Worm (Caenorhabditis elegans) whole organism, L1 larva: Measurements from ENCODE around the gene cwf-19L2.

Experiments
- C16A3.4 ChIP-seq: fragments of 150-350 bp; optimal IDR thresholded peaks from 2 replicates; lab custom pipeline; 2014; ENCODE audit warnings: missing biosample characterization, missing genetic modification characterization
- Y116A8C.19 ChIP-seq: sonication (generic microtip); optimal IDR thresholded peaks from 2 replicates; lab custom pipeline; 2016; ENCODE audit warnings: missing compliant biosample characterization, missing genetic modification characterization, borderline replicate concordance
- ama-1 ChIP-seq: fragments of 150-350 bp; optimal IDR thresholded peaks from 2 replicates; lab custom pipeline; 2014
- blmp-1 ChIP-seq: fragments of 150-350 bp; optimal IDR thresholded peaks from 2 replicates; lab custom pipeline; 2014; ENCODE audit warnings: missing biosample characterization, missing genetic modification characterization
- ceh-82 ChIP-seq, 3 experiments: fragments of 150-350 bp in 1 of 3; sonication (generic microtip) in 2 of 3; optimal IDR thresholded peaks; 2 replicates each; lab custom pipeline; 2014 to 2017; ENCODE audit warnings: missing biosample characterization in 3 of 3, missing genetic modification characterization in 3 of 3
- ceh-88 ChIP-seq: fragments of 200-800 bp; sonication (Bioruptor generic); IDR thresholded peaks from 2 replicates; pipeline ENCODE4 v1.3.6; 2022; ENCODE audit warnings: missing genetic modification characterization, missing compliant biosample characterization
- ceh-90 ChIP-seq: sonication (generic microtip); optimal IDR thresholded peaks from 2 replicates; lab custom pipeline; 2016; ENCODE audit warnings: missing genetic modification characterization, missing compliant biosample characterization
- ces-1 ChIP-seq: fragments of 150-350 bp; optimal IDR thresholded peaks from 2 replicates; lab custom pipeline; 2014; ENCODE audit warnings: missing biosample characterization, missing genetic modification reagents, missing genetic modification characterization
- dpl-1 ChIP-seq, 3 experiments: fragments of 150-350 bp in 2 of 3; sonication (generic microtip) in 1 of 3; optimal IDR thresholded peaks; 2 replicates each; lab custom pipeline; 2014 to 2017; ENCODE audit warnings: missing biosample characterization in 3 of 3, missing genetic modification characterization in 3 of 3, missing genetic modification reagents in 3 of 3
- dsc-1 ChIP-seq: sonication (generic microtip); optimal IDR thresholded peaks from 2 replicates; lab custom pipeline; 2016; ENCODE audit warnings: mild to moderate bottlenecking, missing genetic modification characterization, missing compliant biosample characterization
- efl-1 ChIP-seq, 4 experiments: fragments of 150-350 bp; optimal IDR thresholded peaks in 3 of 4; peaks in 1 of 4; 1 replicate in 1 of 4; 2 replicates in 3 of 4; lab custom pipeline; 2014; ENCODE audit warnings: missing biosample characterization in 2 of 4, missing genetic modification characterization in 2 of 4, missing genetic modification reagents in 2 of 4
- efl-3 ChIP-seq: fragments of 200-800 bp; sonication (Bioruptor generic); optimal IDR thresholded peaks from 2 replicates; lab custom pipeline; 2018; ENCODE audit warnings: mild to moderate bottlenecking, missing genetic modification characterization, missing compliant biosample characterization
- egl-27 ChIP-seq, 2 experiments: fragments of 150-350 bp in 1 of 2; sonication (generic microtip); optimal IDR thresholded peaks; 3 replicates each; lab custom pipeline; 2017 to 2018; ENCODE audit warnings: missing biosample characterization in 2 of 2, missing genetic modification characterization in 2 of 2, missing genetic modification reagents in 2 of 2
- elt-3 ChIP-seq, 6 experiments: fragments of 150-350 bp in 1 of 6; sonication (generic microtip); optimal IDR thresholded peaks; 2 replicates each; lab custom pipeline; 2017 to 2018; ENCODE audit warnings: missing biosample characterization in 6 of 6, missing genetic modification characterization in 6 of 6, inconsistent platforms in 1 of 6
- ets-5 ChIP-seq: fragments of 200-800 bp; sonication (Bioruptor generic); IDR thresholded peaks from 2 replicates; pipeline ENCODE4 v1.3.6; 2022; ENCODE audit warnings: missing genetic modification characterization, missing compliant biosample characterization
- fkh-10 ChIP-seq: sonication (generic microtip); optimal IDR thresholded peaks from 2 replicates; lab custom pipeline; 2017; ENCODE audit warnings: missing biosample characterization, missing genetic modification reagents, missing genetic modification characterization
- fkh-4 ChIP-seq: sonication (generic microtip); optimal IDR thresholded peaks from 2 replicates; lab custom pipeline; 2016; ENCODE audit warnings: missing compliant biosample characterization, missing genetic modification characterization, borderline replicate concordance
- grh-1 ChIP-seq: fragments of 200-800 bp; sonication (Bioruptor generic); IDR thresholded peaks from 2 replicates; pipeline ENCODE4 v1.3.6; 2022; ENCODE audit warnings: missing genetic modification reagents, missing genetic modification characterization, missing compliant biosample characterization
- hlh-17 ChIP-seq: fragments of 200-800 bp; sonication (Bioruptor generic); optimal IDR thresholded peaks from 2 replicates; lab custom pipeline; 2018; ENCODE audit warnings: missing genetic modification characterization, mild to moderate bottlenecking, missing compliant biosample characterization, moderate library complexity, borderline replicate concordance
- lin-13 ChIP-seq: fragments of 150-350 bp; optimal IDR thresholded peaks from 2 replicates; lab custom pipeline; 2014; ENCODE audit warnings: missing biosample characterization, missing genetic modification reagents, missing genetic modification characterization
- lin-14 ChIP-seq: fragments of 200-800 bp; sonication (Bioruptor generic); optimal IDR thresholded peaks from 2 replicates; lab custom pipeline; 2018; ENCODE audit warnings: mild to moderate bottlenecking, missing genetic modification characterization, moderate library complexity, missing compliant biosample characterization
- lin-35 ChIP-seq, 2 experiments: fragments of 150-350 bp; optimal IDR thresholded peaks; 2 replicates each; lab custom pipeline; 2014; ENCODE audit warnings: missing biosample characterization in 2 of 2, missing genetic modification characterization in 2 of 2, missing genetic modification reagents in 2 of 2
- lsy-2 ChIP-seq, 2 experiments: fragments of 150-350 bp; optimal IDR thresholded peaks; 2 replicates each; lab custom pipeline; 2014; ENCODE audit warnings: missing biosample characterization in 2 of 2, missing genetic modification characterization in 2 of 2
- mdl-1 ChIP-seq, 2 experiments: fragments of 150-350 bp; optimal IDR thresholded peaks; 2 replicates each; lab custom pipeline; 2014 to 2017; ENCODE audit warnings: missing biosample characterization in 2 of 2, missing genetic modification characterization in 2 of 2, inconsistent platforms in 1 of 2
- mep-1 ChIP-seq: fragments of 150-350 bp; optimal IDR thresholded peaks from 2 replicates; lab custom pipeline; 2014; ENCODE audit warnings: missing biosample characterization, missing genetic modification characterization
- nhr-12 ChIP-seq: sonication (generic microtip); optimal IDR thresholded peaks from 2 replicates; lab custom pipeline; 2017; ENCODE audit warnings: missing biosample characterization, missing genetic modification characterization
- nhr-19 ChIP-seq: fragments of 200-800 bp; sonication (Bioruptor generic); conservative IDR thresholded peaks from 2 replicates; pipeline ENCODE4 v1.3.6; 2022; ENCODE audit warnings: missing genetic modification characterization, missing compliant biosample characterization
- nhr-20 ChIP-seq: sonication (generic microtip); optimal IDR thresholded peaks from 2 replicates; lab custom pipeline; 2016; ENCODE audit warnings: mild to moderate bottlenecking, missing genetic modification characterization, missing compliant biosample characterization
- nhr-71 ChIP-seq: sonication (generic microtip); optimal IDR thresholded peaks from 2 replicates; lab custom pipeline; 2016; ENCODE audit warnings: mild to moderate bottlenecking, missing genetic modification characterization, moderate library complexity, missing compliant biosample characterization
- nhr-85 ChIP-seq: sonication (generic microtip); peaks from one replicate; lab custom pipeline; 2016; ENCODE audit warnings: missing genetic modification characterization, inconsistent platforms, missing compliant biosample characterization
- nhr-90 ChIP-seq: sonication (generic microtip); optimal IDR thresholded peaks from 2 replicates; lab custom pipeline; 2016; ENCODE audit warnings: mild to moderate bottlenecking, missing genetic modification characterization, missing compliant biosample characterization; ENCODE audit not compliant: poor library complexity
- pag-3 ChIP-seq: sonication (generic microtip); optimal IDR thresholded peaks from 2 replicates; lab custom pipeline; 2017; ENCODE audit warnings: missing genetic modification characterization, mild to moderate bottlenecking, missing compliant biosample characterization, antibody characterized with exemption, borderline replicate concordance; ENCODE audit not compliant: insufficient read depth
- rnt-1 ChIP-seq: sonication (generic microtip); optimal IDR thresholded peaks from 2 replicates; lab custom pipeline; 2016; ENCODE audit warnings: mild to moderate bottlenecking, missing genetic modification characterization, moderate library complexity, missing compliant biosample characterization
- skn-1 ChIP-seq: fragments of 150-350 bp; optimal IDR thresholded peaks from 2 replicates; lab custom pipeline; 2014; ENCODE audit warnings: missing biosample characterization, missing genetic modification characterization
- snu-23 ChIP-seq: sonication (generic microtip); optimal IDR thresholded peaks from 2 replicates; lab custom pipeline; 2016; ENCODE audit warnings: missing genetic modification characterization, missing compliant biosample characterization
- sup-37 ChIP-seq: fragments of 200-800 bp; sonication (Bioruptor generic); optimal IDR thresholded peaks from 2 replicates; lab custom pipeline; 2018; ENCODE audit warnings: mild to moderate bottlenecking, missing genetic modification characterization, missing compliant biosample characterization
- tbx-2 ChIP-seq: sonication (generic microtip); optimal IDR thresholded peaks from 2 replicates; lab custom pipeline; 2016; ENCODE audit warnings: missing genetic modification characterization, missing compliant biosample characterization
- tlp-1 ChIP-seq: fragments of 150-350 bp; optimal IDR thresholded peaks from 2 replicates; lab custom pipeline; 2014; ENCODE audit warnings: missing biosample characterization, missing genetic modification characterization
- unc-62 ChIP-seq: fragments of 150-350 bp; optimal IDR thresholded peaks from 2 replicates; lab custom pipeline; 2014; ENCODE audit warnings: missing biosample characterization, missing genetic modification reagents, missing genetic modification characterization
- unc-86 ChIP-seq: sonication (generic microtip); optimal IDR thresholded peaks from 2 replicates; lab custom pipeline; 2016; ENCODE audit warnings: missing genetic modification characterization, missing compliant biosample characterization
- unc-98 ChIP-seq: fragments of 200-800 bp; sonication (Bioruptor generic); IDR thresholded peaks from 2 replicates; pipeline ENCODE4 v1.3.6; 2022; ENCODE audit warnings: missing genetic modification characterization, missing compliant biosample characterization
- zag-1 ChIP-seq: fragments of 150-350 bp; optimal IDR thresholded peaks from 2 replicates; lab custom pipeline; 2014; ENCODE audit warnings: missing biosample characterization, missing genetic modification characterization
- zip-4 ChIP-seq: fragments of 200-800 bp; sonication (Bioruptor generic); optimal IDR thresholded peaks from 2 replicates; lab custom pipeline; 2018; ENCODE audit warnings: mild to moderate bottlenecking, missing genetic modification characterization, moderate library complexity, missing compliant biosample characterization

Gene cwf-19L2

DNA sequence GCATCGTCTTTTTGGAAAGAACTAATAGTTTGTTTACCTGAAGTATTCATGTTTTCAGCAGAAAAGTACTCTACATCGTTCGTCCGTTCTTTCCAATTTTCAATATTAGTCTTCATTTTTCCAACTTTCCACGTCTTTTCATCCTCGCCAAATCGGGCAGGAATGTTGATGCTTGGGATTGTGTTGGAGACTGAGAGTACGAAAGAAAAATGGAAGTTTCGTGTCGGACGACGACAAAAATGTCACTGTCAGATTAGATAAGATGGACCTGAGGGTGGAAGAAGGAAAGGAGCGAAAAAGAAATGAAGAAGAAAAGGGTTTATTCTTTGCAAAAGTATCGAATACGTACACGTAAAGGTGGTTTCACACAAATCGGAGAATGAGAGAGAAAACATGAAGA, 4.6 kb downstream of the cwf-19L2 start (continued):
- TF ChIP-seq nhr-71 (tag; lab: Kevin White, UChicago) (peak; percentile 10), ceh-82 (tag; optimal IDR thresholded peaks at IDR 0.05; lab: Kevin White, UChicago) (no peak), egl-27 (tag; optimal IDR thresholded peaks at IDR 0.05; lab: Kevin White, UChicago) (no peak), dsc-1 (tag; lab: Kevin White, UChicago) (no peak), ceh-90 (no peak), mep-1 (no peak), hlh-17 (GFP tag; lab: Kevin White, UChicago) (no peak), unc-86 (no peak), nhr-20 (tag; lab: Kevin White, UChicago) (peak; percentile 15)
- TF ChIP-seq, all 84 proteins: peak for 9

DNA sequence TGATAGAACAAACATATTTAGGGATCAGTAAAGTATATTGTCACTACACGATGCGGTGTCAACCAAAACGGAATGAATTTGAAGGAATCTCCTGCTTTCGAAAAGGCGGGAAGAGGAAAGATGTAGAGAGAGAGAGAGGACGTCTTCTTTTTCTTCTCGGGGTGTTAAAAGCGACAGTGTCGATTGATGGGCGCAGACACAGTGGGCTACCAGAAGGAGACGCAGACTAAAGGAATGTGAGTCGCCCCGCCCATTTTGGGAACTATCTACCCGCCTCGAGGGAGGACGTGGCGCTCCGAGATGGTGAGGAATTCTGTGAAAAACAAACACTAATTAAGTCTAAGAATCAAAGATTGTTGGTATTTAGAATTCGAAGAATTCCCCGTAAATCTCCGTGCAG, 6.0 kb downstream of the cwf-19L2 start, which contains the start of the genes B0361.14 and B0361.9:
TSS of gene B0361.14 (minus strand) at position 66 of the 400 bp plus-strand sequence.
TSS of gene B0361.9 (minus strand) at position 166 of the 400 bp plus-strand sequence.
- TF ChIP-seq nhr-85 (tag; lab: Kevin White, UChicago), result peak; percentile 67
- no peak for TF ChIP-seq efl-1 (optimal IDR thresholded peaks at IDR 0.05; lab: Kevin White, UChicago)
- TF ChIP-seq efl-1 (GFP tag; optimal IDR thresholded peaks at IDR 0.05 in 1 of 2; lab: Kevin White, UChicago), result peak in 1 of 2 experiments; percentile 84
- no peak for TF ChIP-seq ceh-88 (GFP tag; lab: Robert Waterston, UW)
- no peak for TF ChIP-seq ama-1 (lab: Kevin White, UChicago)
- TF ChIP-seq zip-4 (GFP tag; lab: Kevin White, UChicago), result no peak
- TF ChIP-seq zag-1, result no peak
- TF ChIP-seq mep-1, result peak; percentile 1
- TF ChIP-seq elt-3 (tag; optimal IDR thresholded peaks at IDR 0.05; lab: Kevin White, UChicago), result peak in 2 of 6 experiments; percentile 13 to 26
- no peak for TF ChIP-seq fkh-4 (tag; lab: Kevin White, UChicago)
- TF ChIP-seq lin-35 (GFP tag; optimal IDR thresholded peaks at IDR 0.05; lab: Kevin White, UChicago), result peak in 1 of 2 experiments; percentile 20
- TF ChIP-seq lin-14 (GFP tag; lab: Kevin White, UChicago), result peak; percentile 41
- TF ChIP-seq rnt-1 (tag; lab: Kevin White, UChicago), result peak; percentile 0
- no peak for TF ChIP-seq nhr-90 (tag; lab: Kevin White, UChicago)
- TF ChIP-seq nhr-20 (tag; lab: Kevin White, UChicago), result peak; percentile 47
- TF ChIP-seq snu-23 (GFP tag; lab: Kevin White, UChicago), result peak; percentile 33
- TF ChIP-seq unc-98 (GFP tag; lab: Robert Waterston, UW), result no peak
- peak in 1 of 2 experiments; percentile 28 for TF ChIP-seq lsy-2 (tag; optimal IDR thresholded peaks at IDR 0.05; lab: Kevin White, UChicago)
- TF ChIP-seq nhr-71 (tag; lab: Kevin White, UChicago), result peak; percentile 25
- peak; percentile 94 for TF ChIP-seq blmp-1 (tag; lab: Kevin White, UChicago)

DNA sequence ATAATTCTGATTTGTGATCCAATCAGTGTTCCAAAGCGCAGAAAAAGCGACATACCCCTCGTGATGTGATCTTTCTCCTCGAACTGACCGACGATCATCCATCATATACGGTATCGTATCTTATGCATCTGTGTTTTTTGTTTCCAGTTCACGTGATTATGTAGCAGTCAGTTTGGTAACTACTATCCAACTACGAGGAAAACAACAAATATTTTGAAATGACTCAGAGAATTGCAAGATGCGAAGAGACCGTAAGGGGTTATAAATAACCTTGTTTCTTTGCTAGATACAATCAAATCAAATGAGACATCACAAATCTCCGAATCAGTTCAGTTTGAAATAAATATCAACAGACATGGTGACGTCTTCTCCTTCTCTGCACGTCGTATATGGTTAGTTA, 6.7 kb downstream of the cwf-19L2 start:
- peak; percentile 85 for TF ChIP-seq nhr-71 (tag; lab: Kevin White, UChicago)
- peak; percentile 38 for TF ChIP-seq efl-3 (GFP tag; lab: Kevin White, UChicago)
- peak in 1 of 3 experiments; percentile 39 for TF ChIP-seq dpl-1 (GFP tag; optimal IDR thresholded peaks at IDR 0.05; lab: Kevin White, UChicago)
- no peak for TF ChIP-seq zag-1
- TF ChIP-seq lin-13 (GFP tag; lab: Kevin White, UChicago), result peak; percentile 31
- peak in 1 of 2 experiments; percentile 59 for TF ChIP-seq lin-35 (GFP tag; optimal IDR thresholded peaks at IDR 0.05; lab: Kevin White, UChicago)
- TF ChIP-seq fkh-10, result no peak
- TF ChIP-seq tbx-2 (tag; lab: Kevin White, UChicago), result peak; percentile 63
- TF ChIP-seq grh-1 (GFP tag; lab: Robert Waterston, UW), result peak; percentile 36; the same call in 1 of the 2 replicates
- peak; percentile 99 for TF ChIP-seq nhr-85 (tag; lab: Kevin White, UChicago)
- TF ChIP-seq skn-1 (tag; lab: Kevin White, UChicago), result no peak
- no peak for TF ChIP-seq hlh-17 (GFP tag; lab: Kevin White, UChicago)
- peak in 1 of 2 experiments; percentile 53 for TF ChIP-seq mdl-1 (tag; optimal IDR thresholded peaks at IDR 0.05; lab: Kevin White, UChicago)
- TF ChIP-seq blmp-1 (tag; lab: Kevin White, UChicago), result peak; percentile 64
- no peak for TF ChIP-seq tlp-1 (tag; lab: Kevin White, UChicago)
- peak; percentile 84 for TF ChIP-seq nhr-90 (tag; lab: Kevin White, UChicago)
- TF ChIP-seq unc-86, result no peak
- peak; percentile 50 to 72 for TF ChIP-seq lsy-2 (tag; optimal IDR thresholded peaks at IDR 0.05; lab: Kevin White, UChicago)
- TF ChIP-seq sup-37 (GFP tag; lab: Kevin White, UChicago), result no peak
- no peak for TF ChIP-seq ets-5 (GFP tag; lab: Robert Waterston, UW)
- no peak for TF ChIP-seq egl-27 (tag; optimal IDR thresholded peaks at IDR 0.05; lab: Kevin White, UChicago)
- peak; percentile 81 for TF ChIP-seq lin-14 (GFP tag; lab: Kevin White, UChicago)
- no peak for TF ChIP-seq unc-62 (GFP tag; lab: Kevin White, UChicago)
- TF ChIP-seq ceh-88 (GFP tag; lab: Robert Waterston, UW), result no peak
- no peak for TF ChIP-seq pag-3 (tag; lab: Kevin White, UChicago)
- no peak for TF ChIP-seq Y116A8C.19 (tag; lab: Kevin White, UChicago)
- TF ChIP-seq unc-98 (GFP tag; lab: Robert Waterston, UW), result no peak
- TF ChIP-seq nhr-12, result no peak
- TF ChIP-seq rnt-1 (tag; lab: Kevin White, UChicago), result no peak
- TF ChIP-seq ces-1 (GFP tag; lab: Kevin White, UChicago), result no peak
- peak; percentile 89 for TF ChIP-seq nhr-20 (tag; lab: Kevin White, UChicago)
- TF ChIP-seq snu-23 (GFP tag; lab: Kevin White, UChicago), result peak; percentile 59
- TF ChIP-seq nhr-19 (GFP tag; lab: Robert Waterston, UW), result peak; percentile 57
- TF ChIP-seq C16A3.4 (tag; lab: Kevin White, UChicago), result peak; percentile 69
- peak; percentile 46 for TF ChIP-seq mep-1
